Fruit fly (Drosophila melanogaster): ENCODE data around the gene CG46394.

DNA sequence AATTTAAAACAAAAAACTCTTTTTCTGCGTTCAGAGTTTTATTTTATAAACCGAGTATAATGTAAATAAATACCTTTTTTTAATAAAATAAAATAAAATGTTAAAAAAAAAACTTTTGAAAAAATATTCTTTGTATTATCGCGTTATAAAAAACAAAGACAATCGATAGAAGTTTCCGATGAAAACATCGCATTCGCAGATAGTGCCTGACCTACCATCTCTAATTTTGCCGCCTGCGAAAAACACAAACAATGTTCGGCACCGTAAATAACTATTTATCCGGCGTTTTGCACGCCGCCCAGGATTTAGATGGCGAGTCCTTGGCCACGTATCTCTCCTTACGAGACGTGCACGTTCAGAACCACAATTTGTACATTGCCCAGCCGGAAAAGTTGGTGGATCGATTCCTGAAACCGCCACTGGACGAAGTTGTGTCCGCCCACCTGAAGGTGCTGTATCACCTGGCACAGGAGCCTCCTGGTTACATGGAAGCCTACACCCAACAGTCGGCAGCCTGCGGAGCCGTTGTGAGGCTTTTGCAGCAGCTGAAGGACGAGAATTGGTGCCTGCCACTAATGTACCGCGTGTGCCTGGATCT, 26.2 kb downstream of the CG46394 start, which contains the start of gene PCID2:
- TF ChIP-seq Dll (optimal IDR thresholded peaks at IDR 0.05), result no peak
- no peak for TF ChIP-seq psq (optimal IDR thresholded peaks at IDR 0.05)

Data from whole organism.